Fruit fly (Drosophila melanogaster) Kc167 (cell line): ENCODE data around the gene eIF2A.

ENCODE experiments used
- h ChIP-seq: fragments of >200 bp; optimal IDR thresholded peaks from 3 replicates; lab custom pipeline; 2018; ENCODE audit warnings: missing external identifiers
- psq ChIP-seq: fragments of >200 bp; optimal IDR thresholded peaks from 2 replicates; lab custom pipeline; 2017; ENCODE audit warnings: missing external identifiers

- TF ChIP-seq psq (lab: Kevin White, UChicago) (no peak), h (lab: Kevin White, UChicago) (no peak)
Measured at dm6 chr3L:21839720-21840641, 15.4 kb downstream of the eIF2A start.
